Worm (Caenorhabditis elegans) whole organism, young adult: ENCODE results near the gene btbd-10.
A peak's percentile ranks its signal among the peaks of the same experiment; 100 is the strongest.

ENCODE experiments used
- B0261.1 ChIP-seq: sonication (generic microtip); optimal IDR thresholded peaks from 2 replicates; lab custom pipeline; 2016; ENCODE audit warnings: mild to moderate bottlenecking, missing genetic modification characterization, moderate library complexity, missing compliant biosample characterization
- B0336.3 ChIP-seq: fragments of 200-800 bp; sonication (Bioruptor generic); IDR thresholded peaks from 2 replicates; pipeline ENCODE4 v1.3.6; 2022; ENCODE audit warnings: missing genetic modification characterization, missing compliant biosample characterization
- C06A6.2 ChIP-seq: fragments of 200-800 bp; sonication (Bioruptor generic); conservative IDR thresholded peaks from 2 replicates; pipeline ENCODE4 v1.3.6; 2022; ENCODE audit warnings: missing genetic modification characterization, missing compliant biosample characterization
- C17E4.6 ChIP-seq: fragments of 200-800 bp; sonication (Bioruptor generic); IDR thresholded peaks from 2 replicates; pipeline ENCODE4 v1.3.6; 2022; ENCODE audit warnings: missing genetic modification reagents, missing genetic modification characterization, missing compliant biosample characterization
- F33H1.4 ChIP-seq: fragments of 200-800 bp; sonication (Bioruptor generic); IDR thresholded peaks from 2 replicates; pipeline ENCODE4 v1.3.6; 2022; ENCODE audit warnings: missing genetic modification reagents, missing genetic modification characterization, missing compliant biosample characterization
- F39B2.1 ChIP-seq: fragments of 200-800 bp; sonication (Bioruptor generic); IDR thresholded peaks from 2 replicates; pipeline ENCODE4 v1.3.6; 2022; ENCODE audit warnings: missing genetic modification reagents, missing genetic modification characterization, missing compliant biosample characterization
- K11D2.4 ChIP-seq: fragments of 200-800 bp; sonication (Bioruptor generic); IDR thresholded peaks from 2 replicates; pipeline ENCODE4 v1.3.6; 2022; ENCODE audit warnings: missing genetic modification reagents, missing genetic modification characterization, missing compliant biosample characterization
- T07F8.4 ChIP-seq: sonication (generic microtip); optimal IDR thresholded peaks from 2 replicates; lab custom pipeline; 2016; ENCODE audit warnings: mild to moderate bottlenecking, missing genetic modification characterization, moderate library complexity, missing compliant biosample characterization
- Y53F4B.3 ChIP-seq: fragments of 200-800 bp; sonication (Bioruptor generic); IDR thresholded peaks from 2 replicates; pipeline ENCODE4 v1.3.6; 2022; ENCODE audit warnings: missing genetic modification reagents, missing genetic modification characterization, missing compliant biosample characterization
- Y53G8AR.9 ChIP-seq: fragments of 200-800 bp; sonication (Bioruptor generic); conservative IDR thresholded peaks from 2 replicates; pipeline ENCODE4 v1.3.6; 2022; ENCODE audit warnings: missing genetic modification reagents, missing genetic modification characterization, missing compliant biosample characterization
- Y56A3A.18 ChIP-seq: fragments of 200-800 bp; sonication (Bioruptor generic); IDR thresholded peaks from 2 replicates; pipeline ENCODE4 v1.3.6; 2022; ENCODE audit warnings: missing genetic modification reagents, missing genetic modification characterization, missing compliant biosample characterization
- Y95B8A.8 ChIP-seq: fragments of 200-800 bp; sonication (Bioruptor generic); IDR thresholded peaks from 2 replicates; pipeline ENCODE4 v1.3.6; 2022; ENCODE audit warnings: missing genetic modification reagents, missing genetic modification characterization, missing compliant biosample characterization
- attf-5 ChIP-seq: fragments of 200-800 bp; sonication (Bioruptor generic); optimal IDR thresholded peaks from 2 replicates; lab custom pipeline; 2018; ENCODE audit warnings: mild to moderate bottlenecking, missing genetic modification characterization, missing compliant biosample characterization
- bed-1 ChIP-seq: fragments of 200-800 bp; sonication (Bioruptor generic); IDR thresholded peaks from 2 replicates; pipeline ENCODE4 v1.3.6; 2022; ENCODE audit warnings: missing genetic modification reagents, missing genetic modification characterization, missing compliant biosample characterization
- cebp-1 ChIP-seq, 2 experiments: fragments of 200-800 bp in 1 of 2; sonication (Bioruptor generic) in 1 of 2; sonication (generic microtip) in 1 of 2; IDR thresholded peaks in 1 of 2; optimal IDR thresholded peaks in 1 of 2; 2 replicates each; pipeline versions ENCODE4 v1.3.6 to Lab custom; 2017 to 2022; ENCODE audit warnings: missing compliant biosample characterization in 2 of 2, missing genetic modification characterization in 2 of 2, mild to moderate bottlenecking in 1 of 2, missing genetic modification reagents in 1 of 2, moderate library complexity in 1 of 2
- ceh-27 ChIP-seq: fragments of 200-800 bp; sonication (Bioruptor generic); optimal IDR thresholded peaks from 2 replicates; lab custom pipeline; 2018; ENCODE audit warnings: mild to moderate bottlenecking, missing genetic modification characterization, moderate library complexity, missing compliant biosample characterization
- dox-1 ChIP-seq: fragments of 200-800 bp; sonication (Bioruptor generic); IDR thresholded peaks from 2 replicates; pipeline ENCODE4 v1.3.6; 2022; ENCODE audit warnings: missing genetic modification reagents, missing genetic modification characterization, missing compliant biosample characterization
- egl-44 ChIP-seq: fragments of 200-800 bp; sonication (Bioruptor generic); IDR thresholded peaks from 2 replicates; pipeline ENCODE4 v1.3.6; 2022; ENCODE audit warnings: missing genetic modification reagents, missing genetic modification characterization, missing compliant biosample characterization
- ets-4 ChIP-seq: fragments of 200-800 bp; sonication (Bioruptor generic); optimal IDR thresholded peaks from 2 replicates; lab custom pipeline; 2018; ENCODE audit warnings: mild to moderate bottlenecking, missing genetic modification characterization, missing compliant biosample characterization
- hlh-12 ChIP-seq: sonication (generic microtip); optimal IDR thresholded peaks from 2 replicates; lab custom pipeline; 2016; ENCODE audit warnings: missing genetic modification characterization, missing compliant biosample characterization
- let-526 ChIP-seq: fragments of 200-800 bp; sonication (Bioruptor generic); IDR thresholded peaks from 2 replicates; pipeline ENCODE4 v1.3.6; 2022; ENCODE audit warnings: missing genetic modification reagents, missing genetic modification characterization, missing compliant biosample characterization
- lin-26 ChIP-seq: fragments of 200-800 bp; sonication (Bioruptor generic); IDR thresholded peaks from 2 replicates; pipeline ENCODE4 v1.3.6; 2022; ENCODE audit warnings: missing genetic modification reagents, missing genetic modification characterization, missing compliant biosample characterization
- lin-54 ChIP-seq: fragments of 200-800 bp; sonication (Bioruptor generic); optimal IDR thresholded peaks from 2 replicates; lab custom pipeline; 2018; ENCODE audit warnings: mild to moderate bottlenecking, missing genetic modification characterization, missing compliant biosample characterization
- lir-1 ChIP-seq: fragments of 200-800 bp; sonication (Bioruptor generic); conservative IDR thresholded peaks from 2 replicates; pipeline ENCODE4 v1.3.6; 2022; ENCODE audit warnings: missing genetic modification reagents, missing genetic modification characterization, missing compliant biosample characterization
- lsy-27 ChIP-seq: sonication (generic microtip); optimal IDR thresholded peaks from 2 replicates; lab custom pipeline; 2017; ENCODE audit warnings: missing genetic modification characterization, mild to moderate bottlenecking, missing compliant biosample characterization, antibody characterized with exemption, missing genotype, borderline replicate concordance; ENCODE audit not compliant: insufficient read depth
- madf-8 ChIP-seq: fragments of 200-800 bp; sonication (Bioruptor generic); conservative IDR thresholded peaks from 2 replicates; pipeline ENCODE4 v1.3.6; 2022; ENCODE audit warnings: missing genetic modification reagents, missing genetic modification characterization, missing compliant biosample characterization
- mcd-1 ChIP-seq: fragments of 200-800 bp; sonication (Bioruptor generic); IDR thresholded peaks from 2 replicates; pipeline ENCODE4 v1.3.6; 2022; ENCODE audit warnings: missing genetic modification reagents, missing genetic modification characterization, missing compliant biosample characterization
- mes-4 ChIP-seq: sonication (generic microtip); optimal IDR thresholded peaks from 2 replicates; lab custom pipeline; 2016; ENCODE audit warnings: missing genotype, missing genetic modification characterization, missing compliant biosample characterization
- nfya-1 ChIP-seq: sonication (generic microtip); optimal IDR thresholded peaks from 2 replicates; lab custom pipeline; 2017; ENCODE audit warnings: antibody characterized with exemption, missing compliant biosample characterization, missing genetic modification characterization, borderline replicate concordance; ENCODE audit not compliant: insufficient read depth
- nfyb-1 ChIP-seq: fragments of 200-800 bp; sonication (Bioruptor generic); IDR thresholded peaks from 2 replicates; pipeline ENCODE4 v1.3.6; 2022; ENCODE audit warnings: missing genetic modification reagents, missing genetic modification characterization, missing compliant biosample characterization
- nhr-120 ChIP-seq: fragments of 200-800 bp; sonication (Bioruptor generic); IDR thresholded peaks from 2 replicates; pipeline ENCODE4 v1.3.6; 2022; ENCODE audit warnings: missing genetic modification characterization, missing compliant biosample characterization
- nhr-80 ChIP-seq: sonication (generic microtip); optimal IDR thresholded peaks from 2 replicates; lab custom pipeline; 2016; ENCODE audit warnings: missing genetic modification characterization, missing compliant biosample characterization
- pbrm-1 ChIP-seq: fragments of 200-800 bp; sonication (Bioruptor generic); IDR thresholded peaks from 2 replicates; pipeline ENCODE4 v1.3.6; 2022; ENCODE audit warnings: missing genetic modification reagents, missing genetic modification characterization, missing compliant biosample characterization
- pha-4 ChIP-seq: fragments of 150-350 bp; sonication (generic microtip); optimal IDR thresholded peaks from 2 replicates; lab custom pipeline; 2014; ENCODE audit warnings: missing biosample characterization, missing genetic modification reagents, missing genetic modification characterization
- rcor-1 ChIP-seq: fragments of 200-800 bp; sonication (Bioruptor generic); IDR thresholded peaks from 2 replicates; pipeline ENCODE4 v1.3.6; 2022; ENCODE audit warnings: missing genetic modification reagents, missing genetic modification characterization, missing compliant biosample characterization
- snpc-3.4 ChIP-seq: sonication (generic microtip); optimal IDR thresholded peaks from 2 replicates; lab custom pipeline; 2017; ENCODE audit warnings: missing genetic modification characterization, mild to moderate bottlenecking, missing compliant biosample characterization, antibody characterized with exemption, moderate library complexity, missing genotype, missing genetic modification reagents
- sptf-2 ChIP-seq: fragments of 200-800 bp; sonication (Bioruptor generic); optimal IDR thresholded peaks from 2 replicates; lab custom pipeline; 2018; ENCODE audit warnings: mild to moderate bottlenecking, missing genetic modification characterization, missing compliant biosample characterization
- tbp1 ChIP-seq: fragments of 200-800 bp; sonication (Bioruptor generic); optimal IDR thresholded peaks from 2 replicates; lab custom pipeline; 2018; ENCODE audit warnings: mild to moderate bottlenecking, missing genetic modification characterization, missing compliant biosample characterization
- tbx-9 ChIP-seq: sonication (generic microtip); optimal IDR thresholded peaks from 2 replicates; lab custom pipeline; 2016; ENCODE audit warnings: borderline replicate concordance, missing genetic modification characterization, inconsistent platforms, missing compliant biosample characterization
- unc-62 ChIP-seq: fragments of 150-350 bp; optimal IDR thresholded peaks from 2 replicates; lab custom pipeline; 2014; ENCODE audit warnings: missing biosample characterization, missing genetic modification reagents, missing genetic modification characterization
- ztf-18 ChIP-seq: sonication (generic microtip); optimal IDR thresholded peaks from 2 replicates; lab custom pipeline; 2016; ENCODE audit warnings: missing genotype, mild to moderate bottlenecking, missing genetic modification characterization, missing compliant biosample characterization
- ztf-28 ChIP-seq: fragments of 200-800 bp; sonication (Bioruptor generic); IDR thresholded peaks from 2 replicates; pipeline ENCODE4 v1.3.6; 2022; ENCODE audit warnings: missing genetic modification reagents, missing genetic modification characterization, missing compliant biosample characterization

Gene btbd-10

ce11 chrII:4904778-4905177, at the start of gene btbd-10:
Gene btbd-10 (plus strand): TSS chrII:4905008.
- TF ChIP-seq sptf-2 (GFP tag; lab: Kevin White, UChicago) (no peak), unc-62 (peak; percentile 67), B0261.1 (tag; lab: Kevin White, UChicago) (no peak), pha-4 (tag; lab: Kevin White, UChicago) (peak; percentile 7)

- TF ChIP-seq B0336.3 (GFP tag; lab: Robert Waterston, UW), result no peak
- TF ChIP-seq K11D2.4 (GFP tag; lab: Robert Waterston, UW), result 0 out of 2 replicates have a peak, but pooled peaks have one; percentile 19
- no peak for TF ChIP-seq C17E4.6 (GFP tag; lab: Robert Waterston, UW)
- TF ChIP-seq, all 124 proteins: peak for 1
Observed at ce11 chrII:4855489-4855888, 49.3 kb upstream of the btbd-10 start.

- TF ChIP-seq tbx-9 (tag; lab: Kevin White, UChicago), result no peak
- peak; percentile 39 for TF ChIP-seq attf-5
- 0 out of 2 replicates have a peak, but pooled peaks have one; percentile 13 for TF ChIP-seq lin-26
- peak; percentile 24; the same call in 1 of the 2 replicates for TF ChIP-seq let-526
- peak; percentile 96 for TF ChIP-seq cebp-1 (GFP tag; IDR thresholded peaks at IDR 0.05; lab: Robert Waterston, UW)
- TF ChIP-seq cebp-1 (tag; optimal IDR thresholded peaks at IDR 0.05; lab: Kevin White, UChicago), result peak; percentile 99
- TF ChIP-seq pbrm-1 (GFP tag; lab: Robert Waterston, UW), result 0 out of 2 replicates have a peak, but pooled peaks have one; percentile 12
- TF ChIP-seq T07F8.4 (tag; lab: Kevin White, UChicago), result no peak
- 0 out of 2 replicates have a peak, but pooled peaks have one; percentile 46 for TF ChIP-seq nfyb-1
- TF ChIP-seq ceh-27, result no peak
- no peak for TF ChIP-seq mes-4 (tag; lab: Kevin White, UChicago)
- TF ChIP-seq tbp1 (GFP tag; lab: Kevin White, UChicago), result no peak
Observed at ce11 chrII:4856113-4856512, 48.7 kb upstream of the btbd-10 start.

- peak; percentile 15 for TF ChIP-seq ztf-18 (tag; lab: Kevin White, UChicago)
- TF ChIP-seq mcd-1 (GFP tag; lab: Robert Waterston, UW), result no peak
- peak; percentile 15 for TF ChIP-seq tbp1 (GFP tag; lab: Kevin White, UChicago)
- TF ChIP-seq nhr-120 (GFP tag; lab: Robert Waterston, UW), result no peak
- no peak for TF ChIP-seq F33H1.4
- TF ChIP-seq Y95B8A.8 (GFP tag; lab: Robert Waterston, UW), result no peak
- peak; percentile 54; the same call in 1 of the 2 replicates for TF ChIP-seq dox-1 (GFP tag; lab: Robert Waterston, UW)
- no peak for TF ChIP-seq cebp-1 (GFP tag; IDR thresholded peaks at IDR 0.05; lab: Robert Waterston, UW)
- TF ChIP-seq cebp-1 (tag; optimal IDR thresholded peaks at IDR 0.05; lab: Kevin White, UChicago), result peak; percentile 14
- no peak for TF ChIP-seq lsy-27
- peak; percentile 21 for TF ChIP-seq lin-54 (GFP tag; lab: Kevin White, UChicago)
- peak; percentile 89 for TF ChIP-seq nhr-80 (tag; lab: Kevin White, UChicago)
- TF ChIP-seq ets-4 (GFP tag; lab: Kevin White, UChicago), result peak; percentile 36
- TF ChIP-seq Y53G8AR.9 (GFP tag; lab: Robert Waterston, UW), result no peak
- TF ChIP-seq, all 124 proteins: peak for 7
Observed at ce11 chrII:4857086-4857485, 47.7 kb upstream of the btbd-10 start.

ce11 chrII:4857873-4858364, 46.9 kb upstream of the btbd-10 start, which contains the start of gene F11G11.5:
Gene F11G11.5 (plus strand): TSS chrII:4857923.
- TF ChIP-seq C06A6.2, result no peak
- 0 out of 2 replicates have a peak, but pooled peaks have one; percentile 16 for TF ChIP-seq ztf-28 (GFP tag; lab: Robert Waterston, UW)
- no peak for TF ChIP-seq F39B2.1 (GFP tag; lab: Robert Waterston, UW)
- no peak for TF ChIP-seq lir-1
- no peak for TF ChIP-seq egl-44 (GFP tag; lab: Robert Waterston, UW)
- no peak for TF ChIP-seq madf-8 (GFP tag; lab: Robert Waterston, UW)
- TF ChIP-seq Y56A3A.18 (GFP tag; lab: Robert Waterston, UW), result no peak
- no peak for TF ChIP-seq snpc-3.4
- no peak for TF ChIP-seq nfya-1 (tag; lab: Kevin White, UChicago)
- no peak for TF ChIP-seq Y53F4B.3
- no peak for TF ChIP-seq bed-1
- no peak for TF ChIP-seq ets-4 (GFP tag; lab: Kevin White, UChicago)
- no peak for TF ChIP-seq rcor-1 (GFP tag; lab: Robert Waterston, UW)
- TF ChIP-seq hlh-12 (tag; lab: Kevin White, UChicago), result no peak
